Fruit fly (Drosophila melanogaster) S2 (cell line): ENCODE measurements around the gene msd5.

Experiments
- CG8478 ChIP-seq: fragments of >200 bp; optimal IDR thresholded peaks from 2 replicates; lab custom pipeline; 2018
- CTCF ChIP-seq, 2 experiments: fragments of >200 bp; optimal IDR thresholded peaks; 2 replicates each; lab custom pipeline; 2018

- TF ChIP-seq CTCF (optimal IDR thresholded peaks at IDR 0.05; lab: Kevin White, UChicago) (no peak), CG8478 (no peak)
These were observed 27.6 kb downstream of the msd5 start for dm6 chr3L:1305317-1305716.
